Worm (Caenorhabditis elegans): ENCODE data around the gene C49F8.1.

The C49F8.1 gene

DNA sequence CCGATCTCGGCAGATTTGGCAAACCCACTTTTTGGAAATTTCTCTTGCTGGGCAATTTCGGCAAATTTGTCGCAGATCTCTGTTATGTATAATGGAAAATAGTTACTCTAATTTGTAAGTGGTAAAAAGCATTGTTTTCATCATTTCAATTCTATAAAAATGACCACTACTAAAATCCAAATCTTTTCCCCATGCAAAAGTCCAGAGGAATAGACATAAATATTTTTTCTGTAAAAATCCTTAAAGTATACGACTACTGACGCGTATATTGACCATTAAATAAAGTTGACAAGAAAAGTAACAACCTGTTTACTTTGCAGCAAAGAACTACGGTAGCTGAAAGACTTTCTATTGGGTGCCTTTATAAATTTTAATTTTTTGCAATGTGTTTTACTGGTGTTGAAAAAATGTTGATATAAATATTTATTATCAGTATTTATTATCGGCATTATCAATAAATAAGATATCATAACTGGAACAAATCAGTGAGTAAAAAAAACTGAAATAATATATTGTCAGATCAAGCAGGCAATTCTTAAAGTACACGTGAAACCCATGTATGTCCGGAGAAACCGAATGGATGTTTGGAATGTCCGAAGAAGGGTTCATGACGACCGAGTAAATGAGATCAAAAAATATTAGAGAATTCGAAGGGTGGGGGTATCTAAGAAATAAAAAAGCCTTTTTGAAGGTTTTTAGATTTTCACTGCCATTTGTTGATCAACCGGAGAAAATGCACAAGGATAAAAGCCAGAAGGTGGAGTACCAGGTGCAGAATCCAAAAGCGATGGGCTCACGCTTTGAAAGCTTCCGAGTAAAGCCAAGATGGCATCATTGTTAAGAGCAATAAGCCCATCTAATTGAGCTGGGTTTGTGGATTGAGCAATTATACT, 15.3 kb downstream of the C49F8.1 start (continued):
- TF ChIP-seq hmg-1.2 (GFP tag; IDR thresholded peaks at IDR 0.05) (no peak), efl-1 (GFP tag; optimal IDR thresholded peaks at IDR 0.05) (no peak), tlf-1 (GFP tag; optimal IDR thresholded peaks at IDR 0.05) (peak; percentile 39), aptf-2 (GFP tag; conservative IDR thresholded peaks at IDR 0.05) (no peak), tbp1 (GFP tag; optimal IDR thresholded peaks at IDR 0.05) (no peak), dpff-1 (tag; optimal IDR thresholded peaks at IDR 0.05) (no peak), sdz-38 (tag; optimal IDR thresholded peaks at IDR 0.05) (no peak), mes-4 (tag; optimal IDR thresholded peaks at IDR 0.05) (no peak), mxl-1 (tag; optimal IDR thresholded peaks at IDR 0.05) (no peak), nfya-1 (tag; optimal IDR thresholded peaks at IDR 0.05; ENCODE audit: borderline replicate concordance, insufficient read depth) (no peak), attf-3 (GFP tag; conservative IDR thresholded peaks at IDR 0.05) (no peak), unc-130 (GFP tag; optimal IDR thresholded peaks at IDR 0.05) (no peak), dpl-1 (GFP tag; optimal IDR thresholded peaks at IDR 0.05) (no peak), let-526 (GFP tag; IDR thresholded peaks at IDR 0.05) (no peak), Y53G8AR.9 (GFP tag; conservative IDR thresholded peaks at IDR 0.05) (peak; percentile 80), ceh-100 (GFP tag; IDR thresholded peaks at IDR 0.05) (no peak), let-607 (tag; optimal IDR thresholded peaks at IDR 0.05) (peak in 1 of 2 experiments; percentile 63), cebp-1 (GFP tag; IDR thresholded peaks at IDR 0.05) (no peak), cebp-1 (tag; optimal IDR thresholded peaks at IDR 0.05) (peak; percentile 67), F39B2.1 (GFP tag; IDR thresholded peaks at IDR 0.05) (no peak), ztf-6 (GFP tag; IDR thresholded peaks at IDR 0.05) (no peak), K12H6.12 (tag; optimal IDR thresholded peaks at IDR 0.05) (no peak), sptf-2 (GFP tag; optimal IDR thresholded peaks at IDR 0.05) (no peak), somi-1 (GFP tag; optimal IDR thresholded peaks at IDR 0.05) (peak; percentile 24), ekl-4 (GFP tag; IDR thresholded peaks at IDR 0.05) (peak; percentile 28; the same call in 1 of the 2 replicates), ztf-25 (GFP tag; IDR thresholded peaks at IDR 0.05) (no peak), aptf-3 (GFP tag; IDR thresholded peaks at IDR 0.05) (no peak), F10E7.11 (tag; optimal IDR thresholded peaks at IDR 0.05) (no peak), ztf-18 (tag; optimal IDR thresholded peaks at IDR 0.05) (no peak), nfya-2 (GFP tag; IDR thresholded peaks at IDR 0.05) (no peak), ama-1 (optimal IDR thresholded peaks at IDR 0.05) (peak; percentile 94), ama-1 (GFP tag; optimal IDR thresholded peaks at IDR 0.05) (no peak), lsy-27 (tag; optimal IDR thresholded peaks at IDR 0.05; ENCODE audit: borderline replicate concordance, insufficient read depth) (no peak), F57A8.1 (GFP tag; optimal IDR thresholded peaks at IDR 0.05) (no peak), lin-35 (GFP tag; optimal IDR thresholded peaks at IDR 0.05) (peak in 2 of 3 experiments; percentile 21 to 80), ztf-26 (tag; optimal IDR thresholded peaks at IDR 0.05) (peak; percentile 61), madf-10 (tag; optimal IDR thresholded peaks at IDR 0.05) (peak; percentile 23), nhr-179 (tag; optimal IDR thresholded peaks at IDR 0.05) (no peak), B0035.1 (tag; optimal IDR thresholded peaks at IDR 0.05) (peak; percentile 19), hsf-1 (GFP tag; IDR thresholded peaks at IDR 0.05) (peak; percentile 36; the same call in 1 of the 2 replicates), egrh-3 (GFP tag; IDR thresholded peaks at IDR 0.05) (no peak), lin-40 (tag; optimal IDR thresholded peaks at IDR 0.05) (peak; percentile 65), lin-54 (GFP tag; optimal IDR thresholded peaks at IDR 0.05) (peak; percentile 1), sea-2 (GFP tag; IDR thresholded peaks at IDR 0.05) (no peak), Y79H2A.3 (GFP tag; conservative IDR thresholded peaks at IDR 0.05) (no peak)

All from whole organism, young adult.